Fruit fly (Drosophila melanogaster) whole organism, prepupa: ENCODE results near the gene CG3610.

Experiments used
- Blimp-1 ChIP-seq: fragments of 200-800 bp; sonication (Bioruptor generic); optimal IDR thresholded peaks from 3 replicates; lab custom pipeline; 2017; ENCODE audit warnings: missing biosample characterization, missing genetic modification characterization, mild to moderate bottlenecking, moderate library complexity, missing genetic modification reagents
- CG10631 ChIP-seq: fragments of 200-800 bp; sonication (Bioruptor generic); optimal IDR thresholded peaks from 2 replicates; lab custom pipeline; 2016; ENCODE audit warnings: missing biosample characterization, missing genetic modification characterization
- CG10669 ChIP-seq: fragments of 200-800 bp; sonication (Bioruptor generic); optimal IDR thresholded peaks from 3 replicates; lab custom pipeline; 2018; ENCODE audit warnings: missing biosample characterization, mild to moderate bottlenecking, missing genetic modification characterization, moderate library complexity
- CG11762 ChIP-seq: fragments of 200-800 bp; sonication (Bioruptor generic); optimal IDR thresholded peaks from 3 replicates; lab custom pipeline; 2016; ENCODE audit warnings: missing biosample characterization, missing genetic modification characterization; ENCODE audit not compliant: insufficient read depth
- CG1621 ChIP-seq: fragments of 200-800 bp; sonication (Bioruptor generic); optimal IDR thresholded peaks from 3 replicates; lab custom pipeline; 2018; ENCODE audit warnings: missing biosample characterization, mild to moderate bottlenecking, missing genetic modification characterization
- CG3032 ChIP-seq: fragments of 200-800 bp; optimal IDR thresholded peaks from 2 replicates; lab custom pipeline; 2019; ENCODE audit warnings: missing biosample characterization, mild to moderate bottlenecking, missing genetic modification characterization, moderate library complexity
- CG31627 ChIP-seq: fragments of 200-800 bp; sonication (Bioruptor generic); optimal IDR thresholded peaks from 3 replicates; lab custom pipeline; 2016; ENCODE audit warnings: missing biosample characterization, missing genetic modification characterization
- CG34406 ChIP-seq: fragments of 200-800 bp; sonication (Bioruptor generic); optimal IDR thresholded peaks from 3 replicates; lab custom pipeline; 2016; ENCODE audit warnings: missing biosample characterization, missing genetic modification characterization
- CG4318 ChIP-seq: fragments of 200-800 bp; sonication (Bioruptor generic); optimal IDR thresholded peaks from 3 replicates; lab custom pipeline; 2017; ENCODE audit warnings: missing biosample characterization, mild to moderate bottlenecking, missing genetic modification characterization
- CG6163 ChIP-seq: fragments of 200-800 bp; sonication (Bioruptor generic); IDR thresholded peaks from 3 replicates; pipeline ENCODE4 v1.3.6; 2022; ENCODE audit warnings: missing biosample characterization, missing genetic modification characterization
- CG6276 ChIP-seq: fragments of 200-800 bp; sonication (Bioruptor generic); optimal IDR thresholded peaks from 2 replicates; lab custom pipeline; 2017; ENCODE audit warnings: missing biosample characterization, mild to moderate bottlenecking, missing genetic modification characterization
- CG6854 ChIP-seq: fragments of 200-800 bp; sonication (Bioruptor generic); optimal IDR thresholded peaks from 2 replicates; lab custom pipeline; 2017; ENCODE audit warnings: missing biosample characterization, mild to moderate bottlenecking, missing genetic modification characterization
- CG8119 ChIP-seq: fragments of 200-800 bp; sonication (Bioruptor generic); IDR thresholded peaks from 3 replicates; pipeline ENCODE4 v1.3.6; 2022; ENCODE audit warnings: missing biosample characterization, missing genetic modification characterization
- CG8319 ChIP-seq: fragments of 200-800 bp; sonication (Bioruptor generic); optimal IDR thresholded peaks from 3 replicates; lab custom pipeline; 2016; ENCODE audit warnings: missing biosample characterization, missing genetic modification characterization
- CG8632 ChIP-seq: fragments of 200-800 bp; sonication (Bioruptor generic); optimal IDR thresholded peaks from 3 replicates; lab custom pipeline; 2016; ENCODE audit warnings: missing biosample characterization, missing genetic modification characterization
- CG9139 ChIP-seq: fragments of 200-800 bp; sonication (Bioruptor generic); optimal IDR thresholded peaks from 3 replicates; lab custom pipeline; 2017; ENCODE audit warnings: missing biosample characterization, mild to moderate bottlenecking, missing genetic modification characterization
- Eip75B ChIP-seq: fragments of 200-800 bp; sonication (Bioruptor generic); optimal IDR thresholded peaks from 3 replicates; lab custom pipeline; 2016; ENCODE audit warnings: missing biosample characterization, missing genetic modification characterization
- Eip78C ChIP-seq: fragments of 200-800 bp; sonication (Bioruptor generic); peaks from one replicate; lab custom pipeline; 2016; ENCODE audit warnings: missing biosample characterization, missing genetic modification characterization
- Eip93F ChIP-seq: fragments of 200-800 bp; sonication (Bioruptor generic); optimal IDR thresholded peaks from 2 replicates; lab custom pipeline; 2016; ENCODE audit warnings: missing biosample characterization, mild to moderate bottlenecking, missing genetic modification characterization
- Ets21C ChIP-seq: fragments of 200-800 bp; sonication (Bioruptor generic); optimal IDR thresholded peaks from 3 replicates; lab custom pipeline; 2016; ENCODE audit warnings: missing biosample characterization, missing genetic modification characterization
- Gug ChIP-seq: fragments of 200-800 bp; sonication (Bioruptor generic); IDR thresholded peaks from 2 replicates; pipeline ENCODE4 v1.3.6; 2022; ENCODE audit warnings: missing biosample characterization, missing genetic modification characterization
- Hr39 ChIP-seq: fragments of 200-800 bp; sonication (Bioruptor generic); optimal IDR thresholded peaks from 2 replicates; lab custom pipeline; 2016; ENCODE audit warnings: missing biosample characterization, missing genetic modification characterization
- Lpt ChIP-seq: fragments of 200-800 bp; sonication (Bioruptor generic); optimal IDR thresholded peaks from 3 replicates; lab custom pipeline; 2016; ENCODE audit warnings: missing biosample characterization, missing genetic modification characterization
- Met ChIP-seq: fragments of 200-800 bp; sonication (Bioruptor generic); optimal IDR thresholded peaks from 3 replicates; lab custom pipeline; 2016; ENCODE audit warnings: missing biosample characterization, missing genetic modification characterization
- Smox ChIP-seq: fragments of 200-800 bp; sonication (Bioruptor generic); optimal IDR thresholded peaks from 3 replicates; lab custom pipeline; 2016; ENCODE audit warnings: missing biosample characterization, missing genetic modification characterization
- Sox102F ChIP-seq: fragments of 200-800 bp; sonication (Bioruptor generic); optimal IDR thresholded peaks from 2 replicates; lab custom pipeline; 2016; ENCODE audit warnings: missing biosample characterization, mild to moderate bottlenecking, missing genetic modification characterization
- achi ChIP-seq: fragments of 200-800 bp; sonication (Bioruptor generic); optimal IDR thresholded peaks from 3 replicates; lab custom pipeline; 2016; ENCODE audit warnings: missing biosample characterization, missing genetic modification characterization
- acj6 ChIP-seq: fragments of 200-800 bp; sonication (Bioruptor generic); optimal IDR thresholded peaks from 3 replicates; lab custom pipeline; 2016; ENCODE audit warnings: missing biosample characterization, missing genetic modification characterization
- dsx ChIP-seq: fragments of 200-800 bp; optimal IDR thresholded peaks from 3 replicates; lab custom pipeline; 2019; ENCODE audit warnings: missing biosample characterization, mild to moderate bottlenecking, missing genetic modification characterization, moderate library complexity; ENCODE audit not compliant: poor library complexity, severe bottlenecking
- eg ChIP-seq: fragments of 200-800 bp; sonication (Bioruptor generic); IDR thresholded peaks from 3 replicates; pipeline ENCODE4 v1.3.6; 2022; ENCODE audit warnings: missing biosample characterization, missing genetic modification characterization
- esn ChIP-seq: fragments of 200-800 bp; sonication (Bioruptor generic); optimal IDR thresholded peaks from 2 replicates; lab custom pipeline; 2016; ENCODE audit warnings: missing biosample characterization, mild to moderate bottlenecking, missing genetic modification characterization, moderate library complexity
- fd59A ChIP-seq: fragments of 200-800 bp; sonication (Bioruptor generic); optimal IDR thresholded peaks from 2 replicates; lab custom pipeline; 2017; ENCODE audit warnings: missing biosample characterization, mild to moderate bottlenecking, missing genetic modification characterization, missing genetic modification reagents
- fd85E ChIP-seq: fragments of 200-800 bp; sonication (Bioruptor generic); optimal IDR thresholded peaks from 3 replicates; lab custom pipeline; 2016; ENCODE audit warnings: missing biosample characterization, missing genetic modification characterization
- fkh ChIP-seq: fragments of 200-800 bp; sonication (Bioruptor generic); optimal IDR thresholded peaks from 3 replicates; lab custom pipeline; 2017; ENCODE audit warnings: missing biosample characterization, mild to moderate bottlenecking, missing genetic modification characterization, moderate library complexity
- lz ChIP-seq: fragments of 200-800 bp; sonication (Bioruptor generic); optimal IDR thresholded peaks from 3 replicates; lab custom pipeline; 2016; ENCODE audit warnings: missing biosample characterization, missing genetic modification characterization
- pdm3 ChIP-seq: fragments of 200-800 bp; sonication (Bioruptor generic); optimal IDR thresholded peaks from 3 replicates; lab custom pipeline; 2016; ENCODE audit warnings: missing biosample characterization, missing genetic modification characterization
- salr ChIP-seq, 2 experiments: fragments of 200-800 bp; sonication (Bioruptor generic); optimal IDR thresholded peaks; 3 replicates each; lab custom pipeline; 2016 to 2018; ENCODE audit warnings: missing biosample characterization in 2 of 2, missing genetic modification characterization in 2 of 2, mild to moderate bottlenecking in 1 of 2
- vri ChIP-seq: fragments of 200-800 bp; sonication (Bioruptor generic); optimal IDR thresholded peaks from 3 replicates; lab custom pipeline; 2016; ENCODE audit warnings: missing biosample characterization, mild to moderate bottlenecking, missing genetic modification characterization

The CG3610 gene

DNA sequence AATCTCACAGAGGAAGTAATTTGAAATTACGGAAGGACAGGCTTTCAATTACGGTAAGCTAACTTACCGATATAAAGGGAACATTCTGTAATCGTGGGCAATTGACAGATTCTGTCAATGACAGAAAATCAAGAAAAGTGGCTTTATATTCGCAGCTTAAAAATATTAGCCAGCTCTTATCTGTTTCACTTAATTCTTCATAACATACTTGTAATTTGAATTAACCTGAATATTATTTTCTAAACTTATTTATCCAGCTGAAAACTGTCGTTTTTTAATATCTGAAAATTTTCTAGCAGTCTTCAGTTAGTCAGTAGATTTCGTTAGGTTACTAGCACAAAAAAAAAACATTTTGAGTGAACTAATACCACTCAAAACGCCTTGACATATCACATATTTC lies at the start of gene CG3610:
CG3610 (plus strand) TSS at position 301 of the 400 bp plus-strand sequence.
- TF ChIP-seq Eip93F (GFP tag; lab: Kevin White, UChicago) (no peak), fd85E (GFP tag; lab: Kevin White, UChicago) (no peak), esn (GFP tag; lab: Kevin White, UChicago) (no peak), CG10669 (GFP tag; lab: Kevin White, UChicago) (no peak), salr (GFP tag; optimal IDR thresholded peaks at IDR 0.05; lab: Kevin White, UChicago) (no peak), Blimp-1 (GFP tag; lab: Kevin White, UChicago) (no peak), eg (GFP tag; lab: Robert Waterston, UW) (no peak), pdm3 (no peak), CG34406 (no peak), CG31627 (no peak), Hr39 (no peak), CG3032 (no peak), Met (GFP tag; lab: Kevin White, UChicago) (no peak), Eip75B (GFP tag; lab: Kevin White, UChicago) (no peak), CG6854 (no peak), CG9139 (GFP tag; lab: Kevin White, UChicago) (no peak), CG10631 (GFP tag; lab: Kevin White, UChicago) (no peak), CG8319 (GFP tag; lab: Kevin White, UChicago) (no peak), acj6 (no peak)

DNA sequence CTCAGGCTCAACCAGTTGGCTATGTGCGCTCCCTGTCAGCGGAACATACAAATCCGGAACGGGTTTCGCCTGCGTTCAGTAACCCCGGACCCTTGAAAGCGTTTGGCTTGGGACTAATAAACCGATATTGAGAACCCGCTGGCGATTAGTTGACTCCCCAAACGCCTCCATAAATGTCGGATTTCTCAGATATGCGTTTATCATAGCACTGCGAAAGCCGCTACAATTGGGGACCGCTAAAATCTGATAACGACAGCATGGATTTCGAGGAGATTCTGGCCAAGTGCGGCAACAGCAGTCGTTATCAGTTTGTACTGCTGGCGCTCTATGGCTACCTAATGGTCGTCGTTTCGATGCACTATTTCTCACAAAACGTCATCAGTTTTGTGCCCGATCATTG lies 48.5 kb upstream of the CG3610 start, which contains the start of gene CG14855:
CG14855 (plus strand) TSS at position 12 of the 400 bp plus-strand sequence.
- TF ChIP-seq CG8119 (GFP tag; lab: Robert Waterston, UW): no peak
- TF ChIP-seq lz (GFP tag; lab: Kevin White, UChicago): no peak
- no peak for TF ChIP-seq CG1621 (tag; lab: Kevin White, UChicago)
- no peak for TF ChIP-seq CG31627
- TF ChIP-seq Gug (GFP tag; lab: Robert Waterston, UW): no peak
- no peak for TF ChIP-seq Eip93F (GFP tag; lab: Kevin White, UChicago)
- TF ChIP-seq achi (GFP tag; lab: Kevin White, UChicago): no peak
- TF ChIP-seq CG10631 (GFP tag; lab: Kevin White, UChicago): no peak
- no peak for TF ChIP-seq CG11762 (GFP tag; lab: Kevin White, UChicago)
- no peak for TF ChIP-seq fd59A (GFP tag; lab: Kevin White, UChicago)

DNA sequence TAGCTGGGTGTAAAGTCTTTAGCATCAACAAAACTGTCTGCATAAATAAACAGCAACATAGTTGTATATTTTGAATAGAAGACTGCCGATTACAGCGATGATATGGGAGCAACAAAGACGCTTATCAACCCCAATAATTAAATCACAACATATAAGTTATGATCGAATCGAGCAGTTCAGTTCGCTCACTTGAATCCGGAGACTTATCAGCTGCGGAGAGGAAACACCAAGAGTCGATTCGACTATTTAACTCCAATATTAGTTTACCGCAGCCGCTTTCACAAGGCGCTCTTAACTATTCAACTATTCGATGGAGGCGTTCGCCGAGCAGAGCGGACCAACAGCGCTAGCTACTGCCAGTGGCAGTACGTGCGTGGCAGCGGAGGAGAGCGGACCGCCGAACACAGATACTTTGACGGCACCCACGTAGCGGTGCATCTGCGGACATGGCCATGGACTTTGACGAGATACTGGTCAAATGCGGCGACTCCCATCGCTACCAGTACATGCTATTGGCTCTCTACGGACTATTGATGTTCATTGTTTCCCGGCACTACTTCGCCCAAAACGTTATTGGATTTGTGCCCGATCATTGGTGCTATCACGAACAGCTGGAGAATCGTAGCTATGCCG lies 46.1 kb upstream of the CG3610 start, which contains the start of gene CG14856:
CG14856 (plus strand) TSS at position 361 of the 633 bp plus-strand sequence.
- TF ChIP-seq Ets21C (GFP tag; lab: Kevin White, UChicago) (no peak), fd59A (GFP tag; lab: Kevin White, UChicago) (no peak), CG3032 (no peak), CG4318 (GFP tag; lab: Kevin White, UChicago) (no peak), eg (GFP tag; lab: Robert Waterston, UW) (0 out of 3 replicates have a peak, but pooled peaks have one; percentile 34), CG34406 (no peak)

DNA sequence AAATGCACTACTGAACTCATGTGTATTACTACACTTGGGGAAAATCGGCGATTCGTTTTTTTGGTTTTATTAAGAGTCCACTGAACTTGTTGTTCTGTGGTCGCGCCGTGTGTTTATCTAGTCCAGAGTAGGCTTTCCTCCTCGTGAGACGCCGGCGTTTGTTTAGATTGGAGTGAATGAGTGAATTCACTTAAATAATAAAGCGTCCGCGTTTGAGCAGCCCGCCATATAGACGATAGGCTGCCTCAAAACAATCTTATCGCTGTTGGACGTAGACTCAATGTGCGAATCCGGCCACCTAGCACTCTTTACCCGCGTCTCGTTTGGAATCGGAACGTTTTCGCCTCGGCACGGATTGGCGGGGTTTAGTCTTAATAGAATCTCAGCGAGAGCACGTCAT lies 43.4 kb upstream of the CG3610 start, which contains the start of gene CG14857:
CG14857 (plus strand) TSS at position 367 of the 400 bp plus-strand sequence.
- no peak for TF ChIP-seq CG6276 (GFP tag; lab: Kevin White, UChicago)
- no peak for TF ChIP-seq CG8632 (GFP tag; lab: Kevin White, UChicago)
- TF ChIP-seq fkh (GFP tag; lab: Kevin White, UChicago): peak; percentile 56
- TF ChIP-seq Sox102F (GFP tag; lab: Kevin White, UChicago): no peak
- no peak for TF ChIP-seq Hr39
- TF ChIP-seq Eip78C (GFP tag; lab: Kevin White, UChicago): no peak
- TF ChIP-seq CG11762 (GFP tag; lab: Kevin White, UChicago): no peak
- TF ChIP-seq dsx: no peak
- no peak for TF ChIP-seq Smox (GFP tag; lab: Kevin White, UChicago)
- no peak for TF ChIP-seq CG31627
- no peak for TF ChIP-seq CG6163 (GFP tag; lab: Robert Waterston, UW)
- no peak for TF ChIP-seq Lpt (GFP tag; lab: Kevin White, UChicago)
- TF ChIP-seq vri: peak; percentile 55
